Fruit fly (Drosophila melanogaster) whole organism, embryonic: Measurements from ENCODE around the gene mTerf3.

ENCODE experiments used
- Atf-2 ChIP-seq: fragments of 200-800 bp; sonication (Bioruptor generic); optimal IDR thresholded peaks from 2 replicates; lab custom pipeline; 2016; ENCODE audit warnings: missing biosample characterization, missing genetic modification characterization
- CG10267 ChIP-seq: fragments of 200-800 bp; sonication (Bioruptor generic); optimal IDR thresholded peaks from 2 replicates; lab custom pipeline; 2018; ENCODE audit warnings: missing biosample characterization, mild to moderate bottlenecking, missing genetic modification characterization, moderate library complexity
- CG17829 ChIP-seq: fragments of 200-800 bp; optimal IDR thresholded peaks from 2 replicates; lab custom pipeline; 2019; ENCODE audit warnings: missing biosample characterization, mild to moderate bottlenecking, missing genetic modification characterization, moderate library complexity
- CG2202 ChIP-seq: fragments of 200-800 bp; sonication (Bioruptor generic); optimal IDR thresholded peaks from 2 replicates; lab custom pipeline; 2018; ENCODE audit warnings: missing biosample characterization, mild to moderate bottlenecking, missing genetic modification characterization
- CG4328 ChIP-seq: fragments of 200-800 bp; sonication (Bioruptor generic); optimal IDR thresholded peaks from 3 replicates; lab custom pipeline; 2017; ENCODE audit warnings: missing biosample characterization, missing genetic modification reagents, missing genetic modification characterization
- CG6175 ChIP-seq: fragments of 200-800 bp; sonication (Bioruptor generic); IDR thresholded peaks from 3 replicates; pipeline ENCODE4 v1.3.6; 2022; ENCODE audit warnings: missing biosample characterization, missing genetic modification characterization
- CG6765 ChIP-seq: fragments of 200-800 bp; sonication (Bioruptor generic); optimal IDR thresholded peaks from 3 replicates; lab custom pipeline; 2017; ENCODE audit warnings: missing biosample characterization, mild to moderate bottlenecking, missing genetic modification characterization
- CG7987 ChIP-seq: fragments of 200-800 bp; sonication (Bioruptor generic); optimal IDR thresholded peaks from 2 replicates; lab custom pipeline; 2018; ENCODE audit warnings: missing biosample characterization, mild to moderate bottlenecking, missing genetic modification characterization, moderate library complexity
- CG8290 ChIP-seq, 3 experiments: fragments of 200-800 bp; sonication (Bioruptor generic); optimal IDR thresholded peaks; 2 replicates each; lab custom pipeline; 2016 to 2019; ENCODE audit warnings: missing biosample characterization in 3 of 3, missing genetic modification characterization in 3 of 3, mild to moderate bottlenecking in 2 of 3, moderate library complexity in 1 of 3
- Ets97D ChIP-seq: fragments of 200-800 bp; sonication (Bioruptor generic); optimal IDR thresholded peaks from 3 replicates; lab custom pipeline; 2016; ENCODE audit warnings: missing biosample characterization, missing genetic modification characterization
- Hmr ChIP-seq: fragments of 200-800 bp; sonication (Bioruptor generic); optimal IDR thresholded peaks from 3 replicates; lab custom pipeline; 2017; ENCODE audit warnings: mild to moderate bottlenecking, missing biosample characterization, missing genetic modification reagents, missing genetic modification characterization
- NC2β ChIP-seq: fragments of 200-800 bp; sonication (Bioruptor generic); optimal IDR thresholded peaks from 2 replicates; lab custom pipeline; 2016; ENCODE audit warnings: missing biosample characterization, missing genetic modification characterization
- NFAT ChIP-seq: fragments of 200-800 bp; sonication (Bioruptor generic); IDR thresholded peaks from 2 replicates; pipeline ENCODE4 v1.3.6; 2022; ENCODE audit warnings: missing biosample characterization, missing genetic modification characterization
- Nf-YA ChIP-seq: fragments of 200-800 bp; sonication (Bioruptor generic); IDR thresholded peaks from 2 replicates; pipeline ENCODE4 v1.3.6; 2022; ENCODE audit warnings: missing biosample characterization, missing genetic modification characterization
- ato ChIP-seq: fragments of 200-800 bp; sonication (Bioruptor generic); IDR thresholded peaks from 2 replicates; pipeline ENCODE4 v1.3.6; 2022; ENCODE audit warnings: missing biosample characterization, missing genetic modification characterization; ENCODE audit not compliant: partially characterized antibody
- bowl ChIP-seq: fragments of 200-800 bp; sonication (Bioruptor generic); IDR thresholded peaks from 2 replicates; pipeline ENCODE4 v1.3.6; 2022; ENCODE audit warnings: missing biosample characterization, missing genetic modification characterization
- bsh ChIP-seq, 2 experiments: fragments of 200-800 bp; sonication (Bioruptor generic); optimal IDR thresholded peaks; 2 replicates each; lab custom pipeline; 2017 to 2018; ENCODE audit warnings: mild to moderate bottlenecking in 2 of 2, missing biosample characterization in 2 of 2, missing genetic modification characterization in 2 of 2, moderate library complexity in 1 of 2
- chinmo ChIP-seq: fragments of 200-800 bp; sonication (Bioruptor generic); IDR thresholded peaks from 4 replicates; pipeline ENCODE4 v1.3.6; 2022; ENCODE audit warnings: missing biosample characterization, missing genetic modification characterization; ENCODE audit not compliant: partially characterized antibody
- chm ChIP-seq: fragments of 200-800 bp; sonication (Bioruptor generic); IDR thresholded peaks from 2 replicates; pipeline ENCODE4 v1.3.6; 2022; ENCODE audit warnings: missing biosample characterization, missing genetic modification characterization
- chn ChIP-seq: fragments of 200-800 bp; sonication (Bioruptor generic); optimal IDR thresholded peaks from 2 replicates; lab custom pipeline; 2016; ENCODE audit warnings: missing biosample characterization, missing genetic modification characterization
- disco-r ChIP-seq: fragments of 200-800 bp; sonication (Bioruptor generic); optimal IDR thresholded peaks from 2 replicates; lab custom pipeline; 2016; ENCODE audit warnings: missing biosample characterization, missing genetic modification characterization
- eve ChIP-seq, 2 experiments: fragments of >200 bp; optimal IDR thresholded peaks; 2 replicates each; lab custom pipeline; 2017; ENCODE audit warnings: missing biosample characterization in 2 of 2, missing genetic modification characterization in 2 of 2
- exex ChIP-seq: fragments of 200-800 bp; sonication (Bioruptor generic); optimal IDR thresholded peaks from 4 replicates; lab custom pipeline; 2018; ENCODE audit warnings: missing biosample characterization, mild to moderate bottlenecking, missing genetic modification characterization, moderate library complexity
- fd102C ChIP-seq: fragments of 200-800 bp; sonication (Bioruptor generic); optimal IDR thresholded peaks from 2 replicates; lab custom pipeline; 2018; ENCODE audit warnings: missing biosample characterization, mild to moderate bottlenecking, missing genetic modification characterization, moderate library complexity
- grn ChIP-seq: fragments of 200-800 bp; sonication (Bioruptor generic); optimal IDR thresholded peaks from 3 replicates; lab custom pipeline; 2017; ENCODE audit warnings: missing biosample characterization, missing genetic modification characterization
- h ChIP-seq: fragments of >200 bp; optimal IDR thresholded peaks from 2 replicates; lab custom pipeline; 2017
- hb ChIP-seq: fragments of 200-800 bp; sonication (Bioruptor generic); IDR thresholded peaks from 3 replicates; pipeline ENCODE4 v1.3.6; 2022; ENCODE audit warnings: missing biosample characterization, missing genetic modification characterization; ENCODE audit not compliant: partially characterized antibody
- lab ChIP-seq: fragments of 200-800 bp; sonication (Bioruptor generic); optimal IDR thresholded peaks from 3 replicates; lab custom pipeline; 2017; ENCODE audit warnings: missing biosample characterization, missing genetic modification characterization, mild to moderate bottlenecking, moderate library complexity, missing genetic modification reagents
- lmd ChIP-seq: fragments of 200-800 bp; sonication (Bioruptor generic); IDR thresholded peaks from 2 replicates; pipeline ENCODE4 v1.3.6; 2022; ENCODE audit warnings: missing biosample characterization, missing genetic modification characterization
- lov ChIP-seq, 2 experiments: fragments of 200-800 bp in 1 of 2; fragments of >200 bp in 1 of 2; sonication (Bioruptor generic) in 1 of 2; IDR thresholded peaks in 1 of 2; optimal IDR thresholded peaks in 1 of 2; 2 replicates in 1 of 2; 3 replicates in 1 of 2; pipeline versions ENCODE4 v1.3.6 to Lab custom; 2017 to 2022; ENCODE audit warnings: missing biosample characterization in 1 of 2, missing genetic modification characterization in 1 of 2
- mam ChIP-seq: fragments of 200-800 bp; sonication (Bioruptor generic); optimal IDR thresholded peaks from 3 replicates; lab custom pipeline; 2016; ENCODE audit warnings: missing biosample characterization, missing genetic modification characterization
- nerfin-1 ChIP-seq: fragments of 200-800 bp; sonication (Bioruptor generic); optimal IDR thresholded peaks from 3 replicates; lab custom pipeline; 2019; ENCODE audit warnings: missing biosample characterization, mild to moderate bottlenecking, missing genetic modification characterization, moderate library complexity
- oc ChIP-seq: fragments of 200-800 bp; sonication (Bioruptor generic); optimal IDR thresholded peaks from 2 replicates; lab custom pipeline; 2018; ENCODE audit warnings: missing biosample characterization, mild to moderate bottlenecking, missing genetic modification characterization, moderate library complexity
- onecut ChIP-seq: fragments of 200-800 bp; sonication (Bioruptor generic); IDR thresholded peaks from 2 replicates; pipeline ENCODE4 v1.3.6; 2022; ENCODE audit warnings: missing biosample characterization, missing genetic modification characterization
- p53 ChIP-seq: fragments of 200-800 bp; sonication (Bioruptor generic); optimal IDR thresholded peaks from 2 replicates; lab custom pipeline; 2016; ENCODE audit warnings: missing biosample characterization, missing genetic modification characterization
- sd ChIP-seq: fragments of 200-800 bp; sonication (Bioruptor generic); optimal IDR thresholded peaks from 3 replicates; lab custom pipeline; 2018; ENCODE audit warnings: missing biosample characterization, mild to moderate bottlenecking, missing genetic modification characterization, moderate library complexity
- sens ChIP-seq: fragments of 200-800 bp; sonication (Bioruptor generic); peaks from one replicate; lab custom pipeline; 2016; ENCODE audit warnings: missing biosample characterization, missing genetic modification characterization
- shn ChIP-seq: fragments of 200-800 bp; sonication (Bioruptor generic); optimal IDR thresholded peaks from 3 replicates; lab custom pipeline; 2016; ENCODE audit warnings: missing biosample characterization, missing genetic modification characterization
- slou ChIP-seq: fragments of 200-800 bp; sonication (Bioruptor generic); optimal IDR thresholded peaks from 3 replicates; lab custom pipeline; 2016; ENCODE audit warnings: missing biosample characterization, missing genetic modification characterization
- unpg ChIP-seq: fragments of 200-800 bp; sonication (Bioruptor generic); optimal IDR thresholded peaks from 3 replicates; lab custom pipeline; 2018; ENCODE audit warnings: missing biosample characterization, mild to moderate bottlenecking, missing genetic modification characterization, moderate library complexity
- vfl ChIP-seq: fragments of 200-800 bp; sonication (Bioruptor generic); optimal IDR thresholded peaks from 2 replicates; lab custom pipeline; 2016; ENCODE audit warnings: missing biosample characterization, missing genetic modification characterization
- vvl ChIP-seq: fragments of 200-800 bp; sonication (Bioruptor generic); IDR thresholded peaks from 2 replicates; pipeline ENCODE4 v1.3.6; 2022; ENCODE audit warnings: missing biosample characterization, missing genetic modification characterization
- yki ChIP-seq: fragments of >200 bp; optimal IDR thresholded peaks from 3 replicates; lab custom pipeline; 2018
- z ChIP-seq: fragments of 200-800 bp; sonication (Bioruptor generic); IDR thresholded peaks from 3 replicates; pipeline ENCODE4 v1.3.6; 2022; ENCODE audit warnings: missing biosample characterization, missing genetic modification characterization

mTerf3 gene

dm6 chr3L:20530347-20531177 lies 10.0 kb upstream of the mTerf3 start (continued):
- TF ChIP-seq CG2202 (tag; lab: Kevin White, UChicago): no peak
- no peak for TF ChIP-seq Atf-2 (GFP tag; lab: Kevin White, UChicago)
- no peak for TF ChIP-seq chm (GFP tag; lab: Robert Waterston, UW)
- 0 out of 2 replicates have a peak, but pooled peaks have one; percentile 6 for TF ChIP-seq vvl (GFP tag; lab: Robert Waterston, UW)
- TF ChIP-seq CG8290 (GFP tag; optimal IDR thresholded peaks at IDR 0.05; lab: Kevin White, UChicago): peak; percentile 27
- peak; percentile 41 to 46 for TF ChIP-seq CG8290 (tag; optimal IDR thresholded peaks at IDR 0.05; lab: Kevin White, UChicago)
- TF ChIP-seq Hmr: peak; percentile 14
- peak; percentile 99 for TF ChIP-seq CG17829 (tag; lab: Kevin White, UChicago)
- TF ChIP-seq lab (GFP tag; lab: Kevin White, UChicago): peak; percentile 46
- TF ChIP-seq lmd (GFP tag; lab: Robert Waterston, UW): no peak
- TF ChIP-seq oc (tag; lab: Kevin White, UChicago): no peak
- TF ChIP-seq mam (GFP tag; lab: Kevin White, UChicago): no peak
- TF ChIP-seq disco-r (GFP tag; lab: Kevin White, UChicago): no peak
- no peak for TF ChIP-seq NFAT (GFP tag; lab: Robert Waterston, UW)
- 0 out of 4 replicates have a peak, but pooled peaks have one; percentile 40 for TF ChIP-seq chinmo (GFP tag; lab: Robert Waterston, UW)
- TF ChIP-seq shn (GFP tag; lab: Kevin White, UChicago): no peak

- no peak for TF ChIP-seq hb (GFP tag; lab: Robert Waterston, UW)
- no peak for TF ChIP-seq z (GFP tag; lab: Robert Waterston, UW)
- TF ChIP-seq sens (GFP tag; lab: Kevin White, UChicago): peak; percentile 10
- no peak for TF ChIP-seq NC2β (GFP tag; lab: Kevin White, UChicago)
- TF ChIP-seq sd: peak; percentile 50
- no peak for TF ChIP-seq lov (optimal IDR thresholded peaks at IDR 0.05; lab: Kevin White, UChicago)
- no peak for TF ChIP-seq lov (GFP tag; IDR thresholded peaks at IDR 0.05; lab: Robert Waterston, UW)
- TF ChIP-seq exex (tag; lab: Kevin White, UChicago): peak; percentile 52
- peak in 1 of 2 experiments; percentile 2 for TF ChIP-seq eve (GFP tag; optimal IDR thresholded peaks at IDR 0.05; lab: Kevin White, UChicago)
Observed at dm6 chr3L:20529918-20530317, 9.3 kb upstream of the mTerf3 start.

- TF ChIP-seq nerfin-1 (tag; lab: Kevin White, UChicago) (peak; percentile 94), CG7987 (peak; percentile 89), h (no peak), Ets97D (GFP tag; lab: Kevin White, UChicago) (peak; percentile 84), chinmo (GFP tag; lab: Robert Waterston, UW) (no peak), CG6175 (GFP tag; lab: Robert Waterston, UW) (peak; percentile 80; the same call in 2 of the 3 replicates), CG4328 (peak; percentile 94), p53 (GFP tag; lab: Kevin White, UChicago) (peak; percentile 77), slou (GFP tag; lab: Kevin White, UChicago) (peak; percentile 94), Nf-YA (GFP tag; lab: Robert Waterston, UW) (peak; percentile 78), CG6765 (GFP tag; lab: Kevin White, UChicago) (peak; percentile 89), CG10267 (peak; percentile 92), grn (peak; percentile 83), mam (GFP tag; lab: Kevin White, UChicago) (peak; percentile 95), chn (peak; percentile 94), yki (lab: Kevin White, UChicago) (peak; percentile 1), vfl (peak; percentile 95), ato (GFP tag; lab: Robert Waterston, UW) (no peak), unpg (GFP tag; lab: Kevin White, UChicago) (peak; percentile 95), bsh (GFP tag; optimal IDR thresholded peaks at IDR 0.05; lab: Kevin White, UChicago) (peak; percentile 66 to 92), z (GFP tag; lab: Robert Waterston, UW) (peak; percentile 65; the same call in 1 of the 3 replicates), bowl (GFP tag; lab: Robert Waterston, UW) (peak; percentile 61; the same call in 1 of the 2 replicates), onecut (GFP tag; lab: Robert Waterston, UW) (peak; percentile 78), fd102C (GFP tag; lab: Kevin White, UChicago) (peak; percentile 53)
Observed at dm6 chr3L:20526196-20526740, 5.7 kb upstream of the mTerf3 start, which contains the start of gene Nubp2. TSS of gene Nubp2 (plus strand) at chr3L:20526576.
